Worm (Caenorhabditis elegans): Measurements from ENCODE around the gene dhs-7.

DNA sequence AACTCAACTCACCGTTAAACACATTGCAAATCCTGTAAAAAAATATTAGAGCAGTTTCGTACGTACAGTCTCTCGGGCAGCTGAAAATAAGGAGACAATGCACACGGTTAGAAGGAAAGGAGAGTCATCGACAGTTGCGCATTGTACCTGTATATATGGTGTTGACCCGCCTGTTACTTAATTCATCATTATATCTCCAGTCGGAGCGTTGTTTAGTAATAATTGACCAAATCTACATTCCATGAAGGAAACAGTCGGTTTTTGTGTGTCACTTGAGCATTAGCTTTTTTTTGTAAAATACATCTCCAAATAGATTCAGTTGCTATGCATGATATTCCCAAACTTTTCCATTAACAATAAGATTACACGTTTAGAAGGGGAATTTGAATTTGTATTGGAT, 46.7 kb downstream of the dhs-7 start, which contains the start of gene C27H5.12:
- TF ChIP-seq ama-1 (optimal IDR thresholded peaks at IDR 0.05) (no peak), flt-1 (GFP tag; IDR thresholded peaks at IDR 0.05) (no peak), sea-1 (GFP tag; conservative IDR thresholded peaks at IDR 0.05) (no peak), tbx-37 (GFP tag; conservative IDR thresholded peaks at IDR 0.05) (no peak), tra-4 (tag; optimal IDR thresholded peaks at IDR 0.05) (no peak), hmbx-1 (tag; optimal IDR thresholded peaks at IDR 0.05) (no peak), pes-1 (GFP tag; IDR thresholded peaks at IDR 0.05) (no peak), hnd-1 (tag; optimal IDR thresholded peaks at IDR 0.05) (no peak), tbx-11 (GFP tag; IDR thresholded peaks at IDR 0.05) (no peak), B0310.2 (tag; optimal IDR thresholded peaks at IDR 0.05) (no peak), scrt-1 (GFP tag; IDR thresholded peaks at IDR 0.05) (no peak), ceh-13 (GFP tag; optimal IDR thresholded peaks at IDR 0.05) (no peak), ets-7 (tag; optimal IDR thresholded peaks at IDR 0.05) (no peak), aly-1 (tag; optimal IDR thresholded peaks at IDR 0.05) (no peak)
